Fruit fly (Drosophila melanogaster): ENCODE results near the gene nab.

nab gene

DNA sequence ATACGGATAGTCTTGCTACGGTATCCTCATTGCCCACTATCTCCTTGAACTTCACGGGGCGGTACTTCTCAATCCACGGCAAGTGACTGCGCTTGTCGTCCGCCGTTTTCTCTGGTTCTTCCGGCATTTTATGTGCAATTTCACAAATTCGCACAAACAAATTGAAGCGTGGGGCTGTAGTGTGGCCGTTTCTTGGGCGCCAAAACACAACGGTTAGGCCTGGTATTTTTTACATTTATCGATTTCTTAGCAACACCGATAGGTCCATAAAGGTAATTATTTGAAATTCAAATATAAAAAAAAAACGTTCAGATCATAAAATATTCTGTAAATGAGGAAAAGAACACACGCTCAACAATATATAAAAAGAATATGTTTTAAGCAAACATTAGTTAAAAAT, 24.9 kb downstream of the nab start, which contains the start of gene RfC4 (continued):
- no peak for TF ChIP-seq ap (GFP tag; IDR thresholded peaks at IDR 0.05)
- no peak for TF ChIP-seq CG3065 (GFP tag; optimal IDR thresholded peaks at IDR 0.05)
- no peak for TF ChIP-seq slp2 (GFP tag; optimal IDR thresholded peaks at IDR 0.05)
- peak; percentile 6 for TF ChIP-seq CG14710 (tag; optimal IDR thresholded peaks at IDR 0.05)
- no peak for TF ChIP-seq CG1529 (GFP tag; optimal IDR thresholded peaks at IDR 0.05)
- no peak for TF ChIP-seq CG5953 (GFP tag; IDR thresholded peaks at IDR 0.05)
- TF ChIP-seq CG6175 (GFP tag; IDR thresholded peaks at IDR 0.05) = no peak
- TF ChIP-seq bigmax (GFP tag; optimal IDR thresholded peaks at IDR 0.05) = no peak
- TF ChIP-seq caup (GFP tag; optimal IDR thresholded peaks at IDR 0.05; ENCODE audit: severe bottlenecking) = no peak
- no peak for TF ChIP-seq pros (GFP tag; optimal IDR thresholded peaks at IDR 0.05)
- TF ChIP-seq tio (GFP tag; optimal IDR thresholded peaks at IDR 0.05) = no peak
- TF ChIP-seq tll (GFP tag; optimal IDR thresholded peaks at IDR 0.05) = no peak
- no peak for TF ChIP-seq CG8924 (tag; optimal IDR thresholded peaks at IDR 0.05)
- no peak for TF ChIP-seq CG33213 (GFP tag; optimal IDR thresholded peaks at IDR 0.05)
- TF ChIP-seq pzg (GFP tag; optimal IDR thresholded peaks at IDR 0.05) = peak; percentile 63
- TF ChIP-seq cg (GFP tag; optimal IDR thresholded peaks at IDR 0.05) = no peak
- TF ChIP-seq CG7745 (tag; optimal IDR thresholded peaks at IDR 0.05) = no peak
- TF ChIP-seq eve (GFP tag; optimal IDR thresholded peaks at IDR 0.05) = no peak
- no peak for TF ChIP-seq tx (GFP tag; optimal IDR thresholded peaks at IDR 0.05)
- no peak for TF ChIP-seq esg (GFP tag; conservative IDR thresholded peaks at IDR 0.05)
- no peak for TF ChIP-seq Meics (GFP tag; optimal IDR thresholded peaks at IDR 0.05)
- TF ChIP-seq Xrp1 (GFP tag; IDR thresholded peaks at IDR 0.05) = no peak
- no peak for TF ChIP-seq CG12155 (GFP tag; optimal IDR thresholded peaks at IDR 0.05)
- no peak for TF ChIP-seq CG17328 (GFP tag; IDR thresholded peaks at IDR 0.05)
- TF ChIP-seq CG13287 (GFP tag; IDR thresholded peaks at IDR 0.05; ENCODE audit: partially characterized antibody) = peak; percentile 36; the same call in 1 of the 2 replicates
- TF ChIP-seq dimm (GFP tag; IDR thresholded peaks at IDR 0.05) = no peak
- no peak for TF ChIP-seq CG2199 (GFP tag; IDR thresholded peaks at IDR 0.05)
- no peak for TF ChIP-seq pita (GFP tag; optimal IDR thresholded peaks at IDR 0.05)
- TF ChIP-seq CG17361 (GFP tag; IDR thresholded peaks at IDR 0.05) = 0 out of 3 replicates have a peak, but pooled peaks have one; percentile 18
- TF ChIP-seq CG12391 (tag; optimal IDR thresholded peaks at IDR 0.05) = no peak
- no peak for TF ChIP-seq CG32532 (GFP tag; IDR thresholded peaks at IDR 0.05)
- TF ChIP-seq Fer2 (tag; optimal IDR thresholded peaks at IDR 0.05) = no peak
- TF ChIP-seq Bteb2 (GFP tag; optimal IDR thresholded peaks at IDR 0.05) = no peak
- no peak for TF ChIP-seq CG13424 (tag; optimal IDR thresholded peaks at IDR 0.05)
- no peak for TF ChIP-seq Hmr (GFP tag; optimal IDR thresholded peaks at IDR 0.05)
- no peak for TF ChIP-seq CG9817 (tag; optimal IDR thresholded peaks at IDR 0.05)
- no peak for TF ChIP-seq wek (GFP tag; optimal IDR thresholded peaks at IDR 0.05)
- TF ChIP-seq mirr (GFP tag; optimal IDR thresholded peaks at IDR 0.05) = no peak
- no peak for TF ChIP-seq otp (GFP tag; IDR thresholded peaks at IDR 0.05)
- TF ChIP-seq dm (GFP tag; optimal IDR thresholded peaks at IDR 0.05) = peak; percentile 18
- TF ChIP-seq Hr78 (GFP tag; optimal IDR thresholded peaks at IDR 0.05) = no peak
- no peak for TF ChIP-seq GATAe (GFP tag; conservative IDR thresholded peaks at IDR 0.05)
- TF ChIP-seq Hsf (GFP tag; optimal IDR thresholded peaks at IDR 0.05) = no peak
- no peak for TF ChIP-seq h (optimal IDR thresholded peaks at IDR 0.05)
- peak; percentile 23; the same call in 2 of the 3 replicates for TF ChIP-seq Opbp (GFP tag; IDR thresholded peaks at IDR 0.05; ENCODE audit: partially characterized antibody)
- TF ChIP-seq ERR (GFP tag; optimal IDR thresholded peaks at IDR 0.05) = no peak
- TF ChIP-seq CG17912 (GFP tag; optimal IDR thresholded peaks at IDR 0.05) = no peak
- TF ChIP-seq CG9876 (GFP tag; optimal IDR thresholded peaks at IDR 0.05) = no peak
- no peak for TF ChIP-seq pb (GFP tag; optimal IDR thresholded peaks at IDR 0.05)
- TF ChIP-seq CG32767 (GFP tag; IDR thresholded peaks at IDR 0.05) = no peak
- no peak for TF ChIP-seq Tbp (GFP tag; optimal IDR thresholded peaks at IDR 0.05)
- no peak for TF ChIP-seq CG5245 (GFP tag; optimal IDR thresholded peaks at IDR 0.05)

Measured in whole organism, embryonic.